Worm (Caenorhabditis elegans): Measurements from ENCODE around the gene hcp-3.

DNA sequence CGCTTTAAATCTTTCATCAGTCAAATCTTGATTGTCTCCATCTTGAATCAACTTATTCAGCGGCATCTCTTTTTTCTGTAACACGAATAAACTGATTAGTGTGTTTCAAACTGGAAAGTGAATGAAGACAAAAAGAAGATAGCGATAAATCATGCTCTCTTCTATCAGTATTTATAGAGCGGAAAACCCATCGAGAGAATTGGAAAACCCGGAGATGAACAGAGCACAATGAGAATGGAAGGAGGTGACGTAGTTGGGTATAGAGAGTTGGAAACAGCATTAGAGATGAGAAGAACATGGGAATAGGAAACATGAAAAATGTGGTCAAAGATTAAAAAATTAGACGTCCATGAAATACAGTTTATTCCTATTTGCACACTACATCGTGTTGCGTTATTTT, 24.2 kb downstream of the hcp-3 start, which contains the start of gene acox-1.5:
- TF ChIP-seq R02D3.7 (tag; optimal IDR thresholded peaks at IDR 0.05) = no peak
- TF ChIP-seq snpc-4 (tag; optimal IDR thresholded peaks at IDR 0.05) = no peak
- peak; percentile 56 for TF ChIP-seq nhr-77 (tag; optimal IDR thresholded peaks at IDR 0.05)
- TF ChIP-seq hlh-30 (tag; optimal IDR thresholded peaks at IDR 0.05; ENCODE audit: insufficient read depth) = no peak
- TF ChIP-seq ces-1 (GFP tag; optimal IDR thresholded peaks at IDR 0.05) = no peak
